Fruit fly (Drosophila melanogaster) whole organism, adult: ENCODE data around the gene CG43137.

Source experiments
- CG11617 ChIP-seq: fragments of 200-800 bp; sonication (Bioruptor generic); optimal IDR thresholded peaks from 2 replicates; lab custom pipeline; 2017; ENCODE audit warnings: mild to moderate bottlenecking, missing biosample characterization, missing genetic modification reagents, missing genetic modification characterization
- CG12768 ChIP-seq: fragments of 200-800 bp; sonication (Bioruptor generic); optimal IDR thresholded peaks from 2 replicates; lab custom pipeline; 2017; ENCODE audit warnings: missing biosample characterization, missing genetic modification characterization, mild to moderate bottlenecking, moderate library complexity, missing genetic modification reagents
- CG14711 ChIP-seq: fragments of 200-800 bp; sonication (Bioruptor generic); optimal IDR thresholded peaks from 2 replicates; lab custom pipeline; 2018; ENCODE audit warnings: missing biosample characterization, mild to moderate bottlenecking, missing genetic modification characterization, moderate library complexity
- CG1620 ChIP-seq: fragments of 200-800 bp; sonication (Bioruptor generic); optimal IDR thresholded peaks from 2 replicates; lab custom pipeline; 2016; ENCODE audit warnings: missing biosample characterization, missing genetic modification characterization
- CG33017 ChIP-seq: fragments of 200-800 bp; sonication (Bioruptor generic); optimal IDR thresholded peaks from 2 replicates; lab custom pipeline; 2018; ENCODE audit warnings: missing biosample characterization, mild to moderate bottlenecking, missing genetic modification characterization, moderate library complexity
- CG5204 ChIP-seq: fragments of 200-800 bp; sonication (Bioruptor generic); optimal IDR thresholded peaks from 2 replicates; lab custom pipeline; 2016; ENCODE audit warnings: missing biosample characterization, missing genetic modification characterization
- CG7045 ChIP-seq: fragments of 200-800 bp; sonication (Bioruptor generic); optimal IDR thresholded peaks from 2 replicates; lab custom pipeline; 2017; ENCODE audit warnings: missing biosample characterization, mild to moderate bottlenecking, missing genetic modification characterization
- CG7101 ChIP-seq: fragments of 200-800 bp; sonication (Bioruptor generic); optimal IDR thresholded peaks from 2 replicates; lab custom pipeline; 2018; ENCODE audit warnings: missing biosample characterization, mild to moderate bottlenecking, missing genetic modification characterization, moderate library complexity
- Clk ChIP-seq: fragments of 200-800 bp; sonication (Bioruptor generic); optimal IDR thresholded peaks from 2 replicates; lab custom pipeline; 2017; ENCODE audit warnings: missing biosample characterization, missing genetic modification characterization
- Crg-1 ChIP-seq: fragments of 200-800 bp; sonication (Bioruptor generic); optimal IDR thresholded peaks from 2 replicates; lab custom pipeline; 2016; ENCODE audit warnings: missing biosample characterization, missing genetic modification characterization
- Hr96 ChIP-seq: fragments of 200-800 bp; sonication (Bioruptor generic); optimal IDR thresholded peaks from 2 replicates; lab custom pipeline; 2016; ENCODE audit warnings: missing biosample characterization, missing genetic modification characterization
- Mnt ChIP-seq: fragments of 200-800 bp; sonication (Bioruptor generic); optimal IDR thresholded peaks from 2 replicates; lab custom pipeline; 2016; ENCODE audit warnings: missing biosample characterization, mild to moderate bottlenecking, missing genetic modification characterization
- bab1 ChIP-seq: fragments of 200-800 bp; sonication (Bioruptor generic); optimal IDR thresholded peaks from 3 replicates; lab custom pipeline; 2019; ENCODE audit warnings: missing biosample characterization, mild to moderate bottlenecking, missing genetic modification characterization, moderate library complexity
- cic ChIP-seq: fragments of 200-800 bp; sonication (Bioruptor generic); optimal IDR thresholded peaks from 2 replicates; lab custom pipeline; 2017; ENCODE audit warnings: missing biosample characterization, mild to moderate bottlenecking, missing genetic modification characterization, moderate library complexity
- cnc ChIP-seq, 2 experiments: fragments of >200 bp; optimal IDR thresholded peaks; 2 replicates each; lab custom pipeline; 2017
- kay ChIP-seq: fragments of 200-800 bp; sonication (Bioruptor generic); peaks from one replicate; lab custom pipeline; 2016; ENCODE audit warnings: missing biosample characterization, missing genetic modification characterization, borderline replicate concordance
- ovo ChIP-seq: fragments of 200-800 bp; sonication (Bioruptor generic); optimal IDR thresholded peaks from 2 replicates; lab custom pipeline; 2016; ENCODE audit warnings: missing biosample characterization, missing genetic modification characterization
- pad ChIP-seq: fragments of 200-800 bp; sonication (Bioruptor generic); optimal IDR thresholded peaks from 3 replicates; lab custom pipeline; 2017; ENCODE audit warnings: missing biosample characterization, missing genetic modification characterization, mild to moderate bottlenecking, moderate library complexity, missing genetic modification reagents
- tj ChIP-seq: fragments of 200-800 bp; sonication (Bioruptor generic); optimal IDR thresholded peaks from 3 replicates; lab custom pipeline; 2017; ENCODE audit warnings: missing biosample characterization, mild to moderate bottlenecking, missing genetic modification characterization, moderate library complexity
- toe ChIP-seq: fragments of 200-800 bp; sonication (Bioruptor generic); optimal IDR thresholded peaks from 2 replicates; lab custom pipeline; 2016; ENCODE audit warnings: missing biosample characterization, missing genetic modification characterization

Gene CG43137

dm6 chrX:5876584-5876983, 11.6 kb upstream of the CG43137 start, which contains the start of gene mof:
TSS of gene mof (minus strand) at chrX:5876853.
- TF ChIP-seq CG11617 = no peak
- TF ChIP-seq CG12768 (GFP tag; lab: Kevin White, UChicago) = no peak
- no peak for TF ChIP-seq CG7045 (GFP tag; lab: Kevin White, UChicago)
- TF ChIP-seq CG14711 (tag; lab: Kevin White, UChicago) = no peak
- no peak for TF ChIP-seq CG1620
- no peak for TF ChIP-seq CG33017 (tag; lab: Kevin White, UChicago)
- no peak for TF ChIP-seq cic (GFP tag; lab: Kevin White, UChicago)
- TF ChIP-seq Clk = no peak
- TF ChIP-seq Crg-1 = no peak
- TF ChIP-seq bab1 = peak; percentile 74
- peak; percentile 17 for TF ChIP-seq Mnt
- TF ChIP-seq cnc (optimal IDR thresholded peaks at IDR 0.05; lab: Kevin White, UChicago) = no peak
- TF ChIP-seq tj (GFP tag; lab: Kevin White, UChicago) = no peak
- no peak for TF ChIP-seq Hr96
- no peak for TF ChIP-seq pad (GFP tag; lab: Kevin White, UChicago)
- no peak for TF ChIP-seq toe (GFP tag; lab: Kevin White, UChicago)

- TF ChIP-seq Mnt (peak; percentile 3), CG7045 (GFP tag; lab: Kevin White, UChicago) (no peak), CG11617 (peak; percentile 11), cnc (optimal IDR thresholded peaks at IDR 0.05; lab: Kevin White, UChicago) (no peak), tj (GFP tag; lab: Kevin White, UChicago) (no peak), CG7101 (peak; percentile 8), CG14711 (tag; lab: Kevin White, UChicago) (peak; percentile 57), CG1620 (no peak), bab1 (peak; percentile 53)
These were observed 8.2 kb upstream of the CG43137 start, which contains the start of gene GAA1 for dm6 chrX:5873164-5873563. TSS of gene GAA1 (minus strand) at chrX:5873357.

DNA sequence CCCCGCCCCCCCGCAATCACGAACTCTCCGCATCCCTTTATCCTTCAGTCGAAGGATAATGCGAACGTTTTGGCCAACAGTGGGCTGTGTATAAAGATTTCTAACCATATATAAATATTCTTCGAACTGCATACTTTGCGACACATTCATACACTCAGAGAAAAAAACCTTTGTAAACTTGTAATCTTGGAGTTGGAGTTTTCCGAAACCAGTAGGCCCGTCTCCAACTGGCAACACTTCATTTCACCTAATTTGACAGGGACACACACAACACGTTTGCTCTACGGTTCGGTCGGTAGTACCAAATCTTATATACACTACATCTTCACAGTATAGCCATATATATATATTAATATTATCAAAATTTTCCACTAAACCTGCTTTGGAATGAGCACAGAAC, 3.8 kb upstream of the CG43137 start, which contains the start of gene CG15764:
Gene CG15764 (plus strand): TSS at position 301 of the 400 bp plus-strand sequence.
- TF ChIP-seq Clk (no peak), CG12768 (GFP tag; lab: Kevin White, UChicago) (no peak), cnc (optimal IDR thresholded peaks at IDR 0.05; lab: Kevin White, UChicago) (no peak), kay (GFP tag; lab: Kevin White, UChicago) (no peak), CG5204 (no peak), CG14711 (tag; lab: Kevin White, UChicago) (no peak), CG7101 (no peak), cic (GFP tag; lab: Kevin White, UChicago) (no peak)

DNA sequence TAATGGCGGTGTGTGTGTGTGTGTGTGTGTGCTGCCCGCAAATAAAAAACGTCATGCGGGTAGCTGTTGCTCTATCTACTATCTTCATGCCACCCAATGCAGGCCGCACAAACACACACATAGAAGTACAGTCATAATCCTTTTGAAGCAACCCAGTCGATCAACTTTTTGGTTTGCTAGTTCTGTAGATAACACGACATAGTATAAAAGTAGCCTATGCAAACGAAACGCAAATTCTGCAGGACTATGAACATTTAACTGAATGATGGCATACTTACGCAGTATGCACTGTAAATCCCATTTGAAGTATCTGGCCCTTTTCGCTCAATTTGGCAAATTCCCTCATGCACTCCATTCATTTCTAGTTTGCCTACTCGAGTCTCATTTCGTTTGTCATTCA, 1.1 kb upstream of the CG43137 start:
- no peak for TF ChIP-seq CG14711 (tag; lab: Kevin White, UChicago)
- TF ChIP-seq cic (GFP tag; lab: Kevin White, UChicago) = no peak
- TF ChIP-seq CG11617 = no peak
- TF ChIP-seq pad (GFP tag; lab: Kevin White, UChicago) = no peak
- no peak for TF ChIP-seq Hr96

DNA sequence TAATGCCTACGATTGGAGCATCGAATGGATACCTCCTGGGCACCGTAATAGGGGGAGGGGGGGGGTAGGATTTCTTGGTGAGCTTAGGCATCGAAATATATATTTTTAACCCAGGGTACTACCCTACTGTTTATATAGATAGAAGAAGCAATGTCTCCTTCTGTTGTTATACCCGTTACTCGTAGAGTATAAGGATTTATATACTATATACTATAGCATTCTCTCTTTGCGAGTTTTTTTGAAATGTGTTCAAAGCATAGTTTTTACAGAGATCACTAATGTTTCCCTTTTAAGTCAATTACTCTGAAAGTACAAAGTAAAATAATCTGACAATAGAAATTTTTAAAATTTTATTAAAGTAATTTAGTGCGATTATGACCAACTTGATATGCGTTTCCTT, 11.5 kb downstream of the CG43137 start, which contains the start of gene CG43136:
Gene CG43136 (plus strand): TSS at position 301 of the 400 bp plus-strand sequence.
- no peak for TF ChIP-seq CG5204
- no peak for TF ChIP-seq Clk
- no peak for TF ChIP-seq kay (GFP tag; lab: Kevin White, UChicago)
- no peak for TF ChIP-seq cnc (optimal IDR thresholded peaks at IDR 0.05; lab: Kevin White, UChicago)
- TF ChIP-seq CG7101 = no peak
- no peak for TF ChIP-seq ovo (GFP tag; lab: Kevin White, UChicago)
- TF ChIP-seq CG11617 = no peak
- TF ChIP-seq cic (GFP tag; lab: Kevin White, UChicago) = no peak
- TF ChIP-seq Mnt = no peak
- no peak for TF ChIP-seq bab1
- TF ChIP-seq CG7045 (GFP tag; lab: Kevin White, UChicago) = no peak

- TF ChIP-seq CG5204 (no peak), CG7045 (GFP tag; lab: Kevin White, UChicago) (no peak), bab1 (no peak), Mnt (no peak), CG7101 (no peak), Clk (no peak)
These were observed 12.3 kb downstream of the CG43137 start for dm6 chrX:5852677-5853076.

dm6 chrX:5847544-5847943, 17.4 kb downstream of the CG43137 start:
- TF ChIP-seq ovo (GFP tag; lab: Kevin White, UChicago) = no peak
- TF ChIP-seq CG7045 (GFP tag; lab: Kevin White, UChicago) = no peak
- no peak for TF ChIP-seq pad (GFP tag; lab: Kevin White, UChicago)
- no peak for TF ChIP-seq CG1620
- no peak for TF ChIP-seq cic (GFP tag; lab: Kevin White, UChicago)
- TF ChIP-seq CG5204 = no peak
- no peak for TF ChIP-seq kay (GFP tag; lab: Kevin White, UChicago)
- TF ChIP-seq cnc (optimal IDR thresholded peaks at IDR 0.05; lab: Kevin White, UChicago) = no peak
- TF ChIP-seq CG33017 (tag; lab: Kevin White, UChicago) = no peak
- TF ChIP-seq Hr96 = no peak
- TF ChIP-seq CG11617 = no peak
- no peak for TF ChIP-seq Crg-1
- no peak for TF ChIP-seq CG14711 (tag; lab: Kevin White, UChicago)
- TF ChIP-seq Mnt = no peak
- no peak for TF ChIP-seq Clk

dm6 chrX:5844980-5845379, 20.0 kb downstream of the CG43137 start, which contains the start of gene CG12729:
TSS of gene CG12729 (plus strand) at chrX:5845280.
- TF ChIP-seq toe (GFP tag; lab: Kevin White, UChicago) = no peak
- TF ChIP-seq Hr96 = no peak
- TF ChIP-seq Mnt = no peak
- no peak for TF ChIP-seq CG12768 (GFP tag; lab: Kevin White, UChicago)
- no peak for TF ChIP-seq tj (GFP tag; lab: Kevin White, UChicago)
- TF ChIP-seq cic (GFP tag; lab: Kevin White, UChicago) = no peak
- no peak for TF ChIP-seq CG33017 (tag; lab: Kevin White, UChicago)
- no peak for TF ChIP-seq ovo (GFP tag; lab: Kevin White, UChicago)
- no peak for TF ChIP-seq cnc (optimal IDR thresholded peaks at IDR 0.05; lab: Kevin White, UChicago)
- TF ChIP-seq kay (GFP tag; lab: Kevin White, UChicago) = no peak
- TF ChIP-seq CG5204 = no peak
- TF ChIP-seq bab1 = no peak
